Fruit fly (Drosophila melanogaster): ENCODE data around the gene Ppi1.

DNA sequence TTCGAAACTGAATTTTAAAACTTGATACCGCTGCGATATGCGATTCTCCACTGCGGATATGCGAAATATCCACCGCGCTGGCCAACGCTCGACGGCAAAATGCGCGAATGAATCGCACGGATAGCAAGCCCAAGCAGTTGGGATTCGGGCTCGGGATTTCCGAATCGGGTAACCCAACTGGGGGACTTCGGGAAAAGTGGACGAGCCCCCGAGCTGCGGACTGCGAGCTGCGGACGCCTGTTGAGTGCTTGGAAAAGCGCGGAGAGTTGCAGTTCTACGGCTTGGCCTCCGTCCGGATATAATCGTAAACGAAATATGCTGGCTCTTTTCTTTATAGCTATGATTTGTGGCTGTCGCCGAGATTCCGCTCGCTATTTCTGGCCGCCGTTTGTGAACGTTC is 20.6 kb upstream of the Ppi1 start, which contains the start of gene AdoR:
- TF ChIP-seq h (GFP tag; optimal IDR thresholded peaks at IDR 0.05), result no peak
- no peak for TF ChIP-seq br (GFP tag; optimal IDR thresholded peaks at IDR 0.05)
- TF ChIP-seq Jra (GFP tag; optimal IDR thresholded peaks at IDR 0.05), result no peak
- TF ChIP-seq Sp1 (GFP tag; optimal IDR thresholded peaks at IDR 0.05), result no peak
- TF ChIP-seq tai (GFP tag; optimal IDR thresholded peaks at IDR 0.05), result no peak
- no peak for TF ChIP-seq psq (GFP tag; optimal IDR thresholded peaks at IDR 0.05)
- TF ChIP-seq sv (GFP tag; optimal IDR thresholded peaks at IDR 0.05), result no peak
- TF ChIP-seq Mio (GFP tag; optimal IDR thresholded peaks at IDR 0.05), result no peak
- TF ChIP-seq dl (GFP tag; optimal IDR thresholded peaks at IDR 0.05; ENCODE audit: insufficient read depth in 1 of 2, partially characterized antibody in 2 of 2), result no peak

All from whole organism, wandering third instar larva.